Fruit fly (Drosophila melanogaster) whole organism, pupa: ENCODE measurements around the gene CG9338.

Experiments
- CG13204 ChIP-seq: fragments of 200-800 bp; sonication (Bioruptor generic); optimal IDR thresholded peaks from 2 replicates; lab custom pipeline; 2018; ENCODE audit warnings: missing biosample characterization, mild to moderate bottlenecking, missing genetic modification characterization, moderate library complexity
- CG14655 ChIP-seq: fragments of 200-800 bp; sonication (Bioruptor generic); optimal IDR thresholded peaks from 3 replicates; lab custom pipeline; 2017; ENCODE audit warnings: mild to moderate bottlenecking, missing biosample characterization, missing genetic modification reagents, missing genetic modification characterization
- CG17806 ChIP-seq: fragments of 200-800 bp; sonication (Bioruptor generic); optimal IDR thresholded peaks from 2 replicates; lab custom pipeline; 2018; ENCODE audit warnings: missing biosample characterization, mild to moderate bottlenecking, missing genetic modification characterization, moderate library complexity
- CG34367 ChIP-seq: fragments of 200-800 bp; sonication (Bioruptor generic); optimal IDR thresholded peaks from 2 replicates; lab custom pipeline; 2018; ENCODE audit warnings: missing biosample characterization, mild to moderate bottlenecking, missing genetic modification characterization
- CG8159 ChIP-seq: fragments of 200-800 bp; sonication (Bioruptor generic); optimal IDR thresholded peaks from 3 replicates; lab custom pipeline; 2018; ENCODE audit warnings: missing biosample characterization, mild to moderate bottlenecking, missing genetic modification characterization, moderate library complexity
- CG8301 ChIP-seq: fragments of 200-800 bp; sonication (Bioruptor generic); optimal IDR thresholded peaks from 2 replicates; lab custom pipeline; 2018; ENCODE audit warnings: missing biosample characterization, mild to moderate bottlenecking, missing genetic modification characterization
- EcR ChIP-seq: fragments of 200-800 bp; sonication (Bioruptor generic); optimal IDR thresholded peaks from 3 replicates; lab custom pipeline; 2019; ENCODE audit warnings: missing biosample characterization, missing genetic modification characterization, mild to moderate bottlenecking, moderate library complexity, missing genetic modification reagents
- Ets98B ChIP-seq: fragments of 200-800 bp; sonication (Bioruptor generic); IDR thresholded peaks from 2 replicates; pipeline ENCODE4 v1.3.6; 2022; ENCODE audit warnings: missing biosample characterization, missing genetic modification characterization
- Pif1A ChIP-seq: fragments of 200-800 bp; sonication (Bioruptor generic); optimal IDR thresholded peaks from 3 replicates; lab custom pipeline; 2016; ENCODE audit warnings: missing biosample characterization, missing genetic modification characterization
- Pif1B ChIP-seq: fragments of 200-800 bp; sonication (Bioruptor generic); optimal IDR thresholded peaks from 3 replicates; lab custom pipeline; 2016; ENCODE audit warnings: missing biosample characterization, missing genetic modification characterization
- fd96Ca ChIP-seq: fragments of 200-800 bp; sonication (Bioruptor generic); IDR thresholded peaks from 3 replicates; pipeline ENCODE4 v1.3.6; 2022; ENCODE audit warnings: missing biosample characterization, missing genetic modification characterization
- gl ChIP-seq: fragments of 200-800 bp; sonication (Bioruptor generic); optimal IDR thresholded peaks from 2 replicates; lab custom pipeline; 2018; ENCODE audit warnings: missing biosample characterization, mild to moderate bottlenecking, missing genetic modification characterization
- rn ChIP-seq: fragments of 200-800 bp; sonication (Bioruptor generic); IDR thresholded peaks from 2 replicates; pipeline ENCODE4 v1.3.6; 2022; ENCODE audit warnings: missing biosample characterization, missing genetic modification characterization

DNA sequence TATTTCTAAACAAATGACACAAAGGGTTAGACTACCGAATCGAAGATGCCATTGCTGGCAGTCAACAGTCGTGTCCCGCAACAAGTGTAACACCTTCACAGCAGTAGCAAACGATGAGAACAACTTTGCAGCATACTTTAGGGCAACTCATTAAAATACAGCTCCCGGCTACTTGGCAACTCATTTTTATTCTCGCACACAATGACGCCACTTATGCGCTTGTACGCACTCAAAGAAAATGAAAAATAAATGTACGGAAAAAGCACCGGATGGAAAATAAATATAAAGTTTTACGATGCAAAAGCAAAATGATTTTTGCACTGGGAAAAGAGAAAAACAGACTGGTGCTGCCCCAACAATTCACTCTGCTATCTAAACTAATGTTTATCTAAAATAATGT lies 26.2 kb downstream of the CG9338 start:
- TF ChIP-seq CG14655 (GFP tag; lab: Kevin White, UChicago) (peak; percentile 58), CG8301 (tag; lab: Kevin White, UChicago) (peak; percentile 40), Ets98B (peak; percentile 61), EcR (GFP tag; lab: Kevin White, UChicago) (no peak), CG8159 (tag; lab: Kevin White, UChicago) (peak; percentile 9), CG17806 (no peak), gl (peak; percentile 59), Pif1A (GFP tag; lab: Kevin White, UChicago) (peak; percentile 29), CG34367 (tag; lab: Kevin White, UChicago) (peak; percentile 38), CG13204 (GFP tag; lab: Kevin White, UChicago) (no peak), Pif1B (GFP tag; lab: Kevin White, UChicago) (no peak), fd96Ca (no peak; the same call in 2 of the 3 replicates), rn (GFP tag; lab: Robert Waterston, UW) (no peak)
